Fruit fly (Drosophila melanogaster) whole organism, wandering third instar larva: ENCODE results near the gene OS9.

Source experiments
- CG32264 ChIP-seq: fragments of 200-800 bp; sonication (Bioruptor generic); optimal IDR thresholded peaks from 2 replicates; lab custom pipeline; 2016; ENCODE audit warnings: missing biosample characterization, missing genetic modification characterization
- CG9705 ChIP-seq: fragments of 200-800 bp; sonication (Bioruptor generic); optimal IDR thresholded peaks from 2 replicates; lab custom pipeline; 2018; ENCODE audit warnings: missing biosample characterization, mild to moderate bottlenecking, missing genetic modification characterization
- Hr78 ChIP-seq: fragments of >200 bp; optimal IDR thresholded peaks from 2 replicates; lab custom pipeline; 2017; ENCODE audit warnings: missing biosample characterization, missing genetic modification characterization
- Myc ChIP-seq: fragments of >200 bp; optimal IDR thresholded peaks from 2 replicates; lab custom pipeline; 2017
- brk ChIP-seq: fragments of 200-800 bp; sonication (Bioruptor generic); optimal IDR thresholded peaks from 2 replicates; lab custom pipeline; 2016; ENCODE audit warnings: missing biosample characterization, mild to moderate bottlenecking, missing genetic modification characterization
- dl ChIP-seq, 2 experiments: fragments of 175-275, 200-275 bp in 1 of 2; fragments of 200-275 bp in 1 of 2; sonication (Bioruptor generic); optimal IDR thresholded peaks; lab custom pipeline; 2018; ENCODE audit warnings: mild to moderate bottlenecking in 2 of 2, missing biosample characterization in 2 of 2, missing genetic modification characterization in 2 of 2, moderate library complexity in 2 of 2; ENCODE audit not compliant: partially characterized antibody in 2 of 2, insufficient read depth in 1 of 2
- dsf ChIP-seq: sonication (Bioruptor generic); optimal IDR thresholded peaks from 2 replicates; lab custom pipeline; 2016; ENCODE audit warnings: missing biosample characterization, missing genetic modification characterization, borderline replicate concordance
- fru ChIP-seq: fragments of 200-800 bp; sonication (Bioruptor generic); optimal IDR thresholded peaks from 3 replicates; lab custom pipeline; 2016; ENCODE audit warnings: missing biosample characterization, mild to moderate bottlenecking, missing genetic modification characterization
- jim ChIP-seq: fragments of 175-275, 200-325 bp; sonication (Bioruptor generic); optimal IDR thresholded peaks from 2 replicates; lab custom pipeline; 2016; ENCODE audit warnings: missing biosample characterization, mild to moderate bottlenecking, missing genetic modification characterization
- pan ChIP-seq: fragments of >200 bp; optimal IDR thresholded peaks from 2 replicates; lab custom pipeline; 2017
- psq ChIP-seq: fragments of 200-800 bp; sonication (Bioruptor generic); optimal IDR thresholded peaks from 3 replicates; lab custom pipeline; 2017; ENCODE audit warnings: missing biosample characterization, mild to moderate bottlenecking, missing genetic modification characterization, moderate library complexity

- no peak for TF ChIP-seq pan
- no peak for TF ChIP-seq CG9705 (GFP tag; lab: Kevin White, UChicago)
- TF ChIP-seq fru (GFP tag; lab: Kevin White, UChicago): no peak
- no peak for TF ChIP-seq dsf (GFP tag; lab: Kevin White, UChicago)
- no peak for TF ChIP-seq psq (GFP tag; lab: Kevin White, UChicago)
- TF ChIP-seq dl (GFP tag; optimal IDR thresholded peaks at IDR 0.05; lab: Kevin White, UChicago; ENCODE audit: insufficient read depth in 1 of 2, partially characterized antibody in 2 of 2): no peak
- no peak for TF ChIP-seq brk
- no peak for TF ChIP-seq CG32264 (GFP tag; lab: Kevin White, UChicago)
- no peak for TF ChIP-seq jim (GFP tag; lab: Kevin White, UChicago)
- no peak for TF ChIP-seq Myc
- TF ChIP-seq Hr78 (GFP tag; lab: Kevin White, UChicago): no peak
Observed at dm6 chr2L:19951543-19952163, 14.7 kb downstream of the OS9 start.
